Fruit fly (Drosophila melanogaster) whole organism, embryonic: Measurements from ENCODE around the gene CG17803.

Experiments
- Abd-B ChIP-seq: fragments of 200-800 bp; sonication (Bioruptor generic); optimal IDR thresholded peaks from 2 replicates; lab custom pipeline; 2018; ENCODE audit warnings: missing biosample characterization, mild to moderate bottlenecking, missing genetic modification characterization, moderate library complexity
- Bdp1 ChIP-seq: fragments of 200-800 bp; sonication (Bioruptor generic); optimal IDR thresholded peaks from 3 replicates; lab custom pipeline; 2016; ENCODE audit warnings: missing biosample characterization, missing genetic modification characterization
- Blimp-1 ChIP-seq: fragments of 200-800 bp; sonication (Bioruptor generic); optimal IDR thresholded peaks from 3 replicates; lab custom pipeline; 2018; ENCODE audit warnings: missing biosample characterization, missing genetic modification characterization, mild to moderate bottlenecking, moderate library complexity, missing genetic modification reagents
- CG1024 ChIP-seq: fragments of 200-800 bp; sonication (Bioruptor generic); IDR thresholded peaks from 2 replicates; pipeline ENCODE4 v1.3.6; 2022; ENCODE audit warnings: missing biosample characterization, missing genetic modification characterization
- CG10565 ChIP-seq: fragments of 200-800 bp; sonication (Bioruptor generic); optimal IDR thresholded peaks from 3 replicates; lab custom pipeline; 2016; ENCODE audit warnings: missing biosample characterization, mild to moderate bottlenecking, missing genetic modification characterization
- CG10654 ChIP-seq: fragments of 200-800 bp; sonication (Bioruptor generic); optimal IDR thresholded peaks from 2 replicates; lab custom pipeline; 2016; ENCODE audit warnings: missing biosample characterization, missing genetic modification characterization
- CG11085 ChIP-seq: fragments of 200-800 bp; sonication (Bioruptor generic); IDR thresholded peaks from 2 replicates; pipeline ENCODE4 v1.3.6; 2022; ENCODE audit warnings: missing biosample characterization, missing genetic modification characterization
- CG11560 ChIP-seq: fragments of 200-800 bp; sonication (Bioruptor generic); IDR thresholded peaks from 3 replicates; pipeline ENCODE4 v1.3.6; 2022; ENCODE audit warnings: missing biosample characterization, missing genetic modification characterization
- CG12236 ChIP-seq: fragments of 200-800 bp; sonication (Bioruptor generic); optimal IDR thresholded peaks from 2 replicates; lab custom pipeline; 2016; ENCODE audit warnings: missing biosample characterization, missing genetic modification characterization
- CG1647 ChIP-seq: fragments of 200-800 bp; sonication (Bioruptor generic); optimal IDR thresholded peaks from 3 replicates; lab custom pipeline; 2016; ENCODE audit warnings: missing biosample characterization, missing genetic modification characterization
- CG2889 ChIP-seq: fragments of 200-800 bp; sonication (Bioruptor generic); IDR thresholded peaks from 3 replicates; pipeline ENCODE4 v1.3.6; 2022; ENCODE audit warnings: missing biosample characterization, missing genetic modification characterization
- CG30431 ChIP-seq: fragments of 200-800 bp; sonication (Bioruptor generic); optimal IDR thresholded peaks from 2 replicates; lab custom pipeline; 2017; ENCODE audit warnings: missing biosample characterization, missing genetic modification characterization
- CG33557 ChIP-seq: fragments of 200-800 bp; sonication (Bioruptor generic); optimal IDR thresholded peaks from 2 replicates; lab custom pipeline; 2019; ENCODE audit warnings: missing biosample characterization, mild to moderate bottlenecking, missing genetic modification characterization, moderate library complexity
- CG34376 ChIP-seq: fragments of 200-800 bp; sonication (Bioruptor generic); optimal IDR thresholded peaks from 2 replicates; lab custom pipeline; 2018; ENCODE audit warnings: missing biosample characterization, mild to moderate bottlenecking, missing genetic modification characterization
- CG4328 ChIP-seq: fragments of 200-800 bp; sonication (Bioruptor generic); optimal IDR thresholded peaks from 3 replicates; lab custom pipeline; 2017; ENCODE audit warnings: missing biosample characterization, missing genetic modification reagents, missing genetic modification characterization
- CG4360 ChIP-seq: fragments of 200-800 bp; sonication (Bioruptor generic); IDR thresholded peaks from 2 replicates; pipeline ENCODE4 v1.3.6; 2022; ENCODE audit warnings: missing biosample characterization, missing genetic modification characterization
- CG43689 ChIP-seq: fragments of 200-800 bp; sonication (Bioruptor generic); IDR thresholded peaks from 2 replicates; pipeline ENCODE4 v1.3.6; 2022; ENCODE audit warnings: missing biosample characterization, missing genetic modification characterization
- CG6175 ChIP-seq: fragments of 200-800 bp; sonication (Bioruptor generic); IDR thresholded peaks from 3 replicates; pipeline ENCODE4 v1.3.6; 2022; ENCODE audit warnings: missing biosample characterization, missing genetic modification characterization
- CG6254 ChIP-seq: fragments of 200-800 bp; sonication (Bioruptor generic); optimal IDR thresholded peaks from 3 replicates; lab custom pipeline; 2017; ENCODE audit warnings: mild to moderate bottlenecking, missing biosample characterization, missing genetic modification reagents, missing genetic modification characterization
- CG6272 ChIP-seq: fragments of 200-800 bp; sonication (Bioruptor generic); IDR thresholded peaks from 2 replicates; pipeline ENCODE4 v1.3.6; 2022; ENCODE audit warnings: missing biosample characterization, missing genetic modification characterization
- CG6654 ChIP-seq: fragments of 200-800 bp; sonication (Bioruptor generic); optimal IDR thresholded peaks from 2 replicates; lab custom pipeline; 2017; ENCODE audit warnings: missing biosample characterization, mild to moderate bottlenecking, missing genetic modification characterization
- CG8359 ChIP-seq: fragments of 200-800 bp; sonication (Bioruptor generic); optimal IDR thresholded peaks from 2 replicates; lab custom pipeline; 2017; ENCODE audit warnings: missing biosample characterization, mild to moderate bottlenecking, missing genetic modification characterization, borderline replicate concordance
- CG9609 ChIP-seq: fragments of 200-800 bp; sonication (Bioruptor generic); optimal IDR thresholded peaks from 3 replicates; lab custom pipeline; 2016; ENCODE audit warnings: missing biosample characterization, missing genetic modification characterization
- Doc3 ChIP-seq: fragments of 200-800 bp; sonication (Bioruptor generic); IDR thresholded peaks from 3 replicates; pipeline ENCODE4 v1.3.6; 2022; ENCODE audit warnings: missing biosample characterization, missing genetic modification characterization; ENCODE audit not compliant: partially characterized antibody
- E2f2 ChIP-seq: fragments of 200-800 bp; sonication (Bioruptor generic); IDR thresholded peaks from 2 replicates; pipeline ENCODE4 v1.3.6; 2022; ENCODE audit warnings: missing biosample characterization, missing genetic modification characterization
- Fer1 ChIP-seq: fragments of 200-800 bp; sonication (Bioruptor generic); optimal IDR thresholded peaks from 2 replicates; lab custom pipeline; 2017; ENCODE audit warnings: missing biosample characterization, mild to moderate bottlenecking, missing genetic modification characterization
- Gsc ChIP-seq: fragments of 200-800 bp; sonication (Bioruptor generic); IDR thresholded peaks from 2 replicates; pipeline ENCODE4 v1.3.6; 2022; ENCODE audit warnings: missing biosample characterization, missing genetic modification characterization
- HLH4C ChIP-seq: fragments of 200-800 bp; sonication (Bioruptor generic); IDR thresholded peaks from 3 replicates; pipeline ENCODE4 v1.3.6; 2022; ENCODE audit warnings: missing biosample characterization, missing genetic modification characterization; ENCODE audit not compliant: partially characterized antibody
- Lhr ChIP-seq: fragments of 200-800 bp; sonication (Bioruptor generic); optimal IDR thresholded peaks from 3 replicates; lab custom pipeline; 2017; ENCODE audit warnings: mild to moderate bottlenecking, missing biosample characterization, missing genetic modification reagents, missing genetic modification characterization
- Sin3A ChIP-seq: fragments of >200 bp; optimal IDR thresholded peaks from 2 replicates; lab custom pipeline; 2018
- Sox100B ChIP-seq: fragments of 200-800 bp; sonication (Bioruptor generic); optimal IDR thresholded peaks from 3 replicates; lab custom pipeline; 2018; ENCODE audit warnings: missing biosample characterization, mild to moderate bottlenecking, missing genetic modification characterization
- Stat92E ChIP-seq, 3 experiments: fragments of >200 bp in 2 of 3; fragments of 200-800 bp in 1 of 3; sonication (Bioruptor generic) in 1 of 3; optimal IDR thresholded peaks; 2 replicates each; lab custom pipeline; 2017 to 2019; ENCODE audit warnings: missing biosample characterization in 3 of 3, missing genetic modification characterization in 3 of 3, mild to moderate bottlenecking in 1 of 3, moderate library complexity in 1 of 3
- ase ChIP-seq: fragments of 200-800 bp; sonication (Bioruptor generic); IDR thresholded peaks from 3 replicates; pipeline ENCODE4 v1.3.6; 2022; ENCODE audit warnings: missing biosample characterization, missing genetic modification characterization
- cad ChIP-seq: fragments of >200 bp; optimal IDR thresholded peaks from 2 replicates; lab custom pipeline; 2017; ENCODE audit warnings: missing biosample characterization, missing genetic modification characterization
- dpn ChIP-seq, 2 experiments: fragments of 200-800 bp; sonication (Bioruptor generic); optimal IDR thresholded peaks; 3 replicates each; lab custom pipeline; 2016; ENCODE audit warnings: missing biosample characterization in 2 of 2, missing genetic modification characterization in 2 of 2
- esg ChIP-seq: fragments of 200-800 bp; sonication (Bioruptor generic); conservative IDR thresholded peaks from 2 replicates; pipeline ENCODE4 v1.3.6; 2022; ENCODE audit warnings: missing biosample characterization, missing genetic modification characterization
- fd3F ChIP-seq: fragments of 200-800 bp; sonication (Bioruptor generic); optimal IDR thresholded peaks from 2 replicates; lab custom pipeline; 2018; ENCODE audit warnings: missing biosample characterization, mild to moderate bottlenecking, missing genetic modification characterization, moderate library complexity
- grn ChIP-seq: fragments of 200-800 bp; sonication (Bioruptor generic); optimal IDR thresholded peaks from 3 replicates; lab custom pipeline; 2017; ENCODE audit warnings: missing biosample characterization, missing genetic modification characterization
- insv ChIP-seq, 2 experiments: fragments of 200-800 bp; sonication (Bioruptor generic); optimal IDR thresholded peaks; 3 replicates each; lab custom pipeline; 2016 to 2018; ENCODE audit warnings: missing biosample characterization in 2 of 2, missing genetic modification characterization in 2 of 2
- ken ChIP-seq: fragments of 200-800 bp; sonication (Bioruptor generic); IDR thresholded peaks from 3 replicates; pipeline ENCODE4 v1.3.6; 2022; ENCODE audit warnings: missing biosample characterization, missing genetic modification characterization
- klu ChIP-seq: fragments of 200-800 bp; sonication (Bioruptor generic); IDR thresholded peaks from 2 replicates; pipeline ENCODE4 v1.3.6; 2022; ENCODE audit warnings: missing biosample characterization, missing genetic modification characterization
- pfk ChIP-seq: fragments of 200-800 bp; sonication (Bioruptor generic); optimal IDR thresholded peaks from 2 replicates; lab custom pipeline; 2018; ENCODE audit warnings: missing biosample characterization, mild to moderate bottlenecking, missing genetic modification characterization, moderate library complexity
- pho ChIP-seq: fragments of 200-800 bp; sonication (Bioruptor generic); optimal IDR thresholded peaks from 2 replicates; lab custom pipeline; 2016; ENCODE audit warnings: missing biosample characterization, missing genetic modification characterization
- prd ChIP-seq, 3 experiments: fragments of >200 bp in 2 of 3; fragments of 200-800 bp in 1 of 3; sonication (Bioruptor generic) in 1 of 3; optimal IDR thresholded peaks in 2 of 3; IDR thresholded peaks in 1 of 3; 2 replicates in 2 of 3; 3 replicates in 1 of 3; pipeline versions ENCODE4 v1.3.6 to Lab custom; 2017 to 2022; ENCODE audit warnings: missing biosample characterization in 1 of 3, missing genetic modification characterization in 1 of 3
- slp2 ChIP-seq: fragments of 200-800 bp; sonication (Bioruptor generic); optimal IDR thresholded peaks from 2 replicates; lab custom pipeline; 2016; ENCODE audit warnings: missing biosample characterization, missing genetic modification characterization
- sob ChIP-seq: fragments of 200-800 bp; sonication (Bioruptor generic); IDR thresholded peaks from 2 replicates; pipeline ENCODE4 v1.3.6; 2022; ENCODE audit warnings: missing biosample characterization, missing genetic modification characterization
- sqz ChIP-seq: fragments of 200-800 bp; sonication (Bioruptor generic); optimal IDR thresholded peaks from 3 replicates; lab custom pipeline; 2018; ENCODE audit warnings: missing biosample characterization, mild to moderate bottlenecking, missing genetic modification characterization
- stc ChIP-seq: fragments of 200-800 bp; sonication (Bioruptor generic); IDR thresholded peaks from 2 replicates; pipeline ENCODE4 v1.3.6; 2022; ENCODE audit warnings: missing biosample characterization, missing genetic modification characterization
- tgo ChIP-seq: fragments of 200-800 bp; sonication (Bioruptor generic); IDR thresholded peaks from 3 replicates; pipeline ENCODE4 v1.3.6; 2022; ENCODE audit warnings: missing biosample characterization, missing genetic modification characterization
- tio ChIP-seq: fragments of 200-800 bp; sonication (Bioruptor generic); optimal IDR thresholded peaks from 2 replicates; lab custom pipeline; 2017; ENCODE audit warnings: missing biosample characterization, missing genetic modification characterization, inconsistent platforms
- zfh2 ChIP-seq: fragments of 200-800 bp; sonication (Bioruptor generic); optimal IDR thresholded peaks from 2 replicates; lab custom pipeline; 2016; ENCODE audit warnings: missing biosample characterization, missing genetic modification characterization

CG17803 gene

DNA sequence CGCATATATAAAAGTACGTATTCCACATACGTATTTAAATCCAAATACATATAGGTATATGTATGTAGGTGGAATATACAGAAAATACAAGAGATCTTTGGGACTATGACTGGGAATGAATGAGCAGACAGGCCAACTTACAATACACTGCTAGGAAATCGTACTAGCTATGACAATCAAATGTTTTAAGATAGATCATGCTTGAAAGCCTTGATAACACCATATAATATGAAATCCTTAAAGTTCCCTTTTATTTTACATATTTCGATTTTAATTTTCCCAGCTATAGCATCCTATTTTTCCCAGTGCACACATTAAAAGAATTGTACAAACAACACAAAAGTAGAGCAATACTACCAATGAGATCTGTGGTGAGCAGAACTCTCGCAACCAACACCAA is 19.9 kb downstream of the CG17803 start (continued):
- TF ChIP-seq Blimp-1 (peak; percentile 84), klu (GFP tag; lab: Robert Waterston, UW) (peak; percentile 76), E2f2 (peak; percentile 49), CG11085 (peak; percentile 81), esg (peak; percentile 72), sob (GFP tag; lab: Robert Waterston, UW) (peak; percentile 88), CG4360 (GFP tag; lab: Robert Waterston, UW) (peak; percentile 50), tio (GFP tag; lab: Kevin White, UChicago) (peak; percentile 38), CG1024 (GFP tag; lab: Robert Waterston, UW) (peak; percentile 66), CG12236 (GFP tag; lab: Kevin White, UChicago) (peak; percentile 5), Abd-B (peak; percentile 83), ase (GFP tag; lab: Robert Waterston, UW) (peak; percentile 73; the same call in 2 of the 3 replicates), Gsc (GFP tag; lab: Robert Waterston, UW) (peak; percentile 40; the same call in 1 of the 2 replicates), prd (optimal IDR thresholded peaks at IDR 0.05; lab: Kevin White, UChicago) (no peak), prd (GFP tag; IDR thresholded peaks at IDR 0.05; lab: Robert Waterston, UW) (peak; percentile 90), tgo (peak; percentile 90), ken (peak; percentile 83), CG6175 (GFP tag; lab: Robert Waterston, UW) (peak; percentile 68; the same call in 2 of the 3 replicates), grn (peak; percentile 18), CG8359 (GFP tag; lab: Kevin White, UChicago) (peak; percentile 8), pfk (GFP tag; lab: Kevin White, UChicago) (no peak), stc (GFP tag; lab: Robert Waterston, UW) (peak; percentile 83), slp2 (peak; percentile 59), CG33557 (no peak), CG43689 (GFP tag; lab: Robert Waterston, UW) (peak; percentile 65), CG10565 (no peak), CG1647 (peak; percentile 40), Stat92E (GFP tag; optimal IDR thresholded peaks at IDR 0.05; lab: Kevin White, UChicago) (no peak), CG30431 (GFP tag; lab: Kevin White, UChicago) (peak; percentile 35), sqz (GFP tag; lab: Kevin White, UChicago) (peak; percentile 65), CG6654 (GFP tag; lab: Kevin White, UChicago) (peak; percentile 14), CG9609 (GFP tag; lab: Kevin White, UChicago) (peak; percentile 68), CG10654 (GFP tag; lab: Kevin White, UChicago) (peak; percentile 64), CG34376 (GFP tag; lab: Kevin White, UChicago) (peak; percentile 41), Doc3 (GFP tag; lab: Robert Waterston, UW) (no peak), CG6272 (GFP tag; lab: Robert Waterston, UW) (peak; percentile 79), zfh2 (GFP tag; lab: Kevin White, UChicago) (peak; percentile 73), dpn (GFP tag; optimal IDR thresholded peaks at IDR 0.05; lab: Kevin White, UChicago) (peak; percentile 68 to 77), CG4328 (peak; percentile 89), pho (GFP tag; lab: Kevin White, UChicago) (peak; percentile 72), CG11560 (tag; lab: Robert Waterston, UW) (peak; percentile 64), Bdp1 (GFP tag; lab: Kevin White, UChicago) (peak; percentile 32), cad (GFP tag; lab: Kevin White, UChicago) (no peak), CG6254 (peak; percentile 13), Fer1 (peak; percentile 77), CG2889 (GFP tag; lab: Robert Waterston, UW) (peak; percentile 68), fd3F (peak; percentile 73), Sox100B (GFP tag; lab: Kevin White, UChicago) (peak; percentile 64), HLH4C (GFP tag; lab: Robert Waterston, UW) (no peak), insv (GFP tag; optimal IDR thresholded peaks at IDR 0.05; lab: Kevin White, UChicago) (no peak), Sin3A (lab: Kevin White, UChicago) (no peak), Lhr (GFP tag; lab: Kevin White, UChicago) (no peak)
